Fruit fly (Drosophila melanogaster) whole organism, prepupa: Measurements from ENCODE around the gene glob2.

Experiments used
- Blimp-1 ChIP-seq: fragments of 200-800 bp; sonication (Bioruptor generic); optimal IDR thresholded peaks from 3 replicates; lab custom pipeline; 2017; ENCODE audit warnings: missing biosample characterization, missing genetic modification characterization, mild to moderate bottlenecking, moderate library complexity, missing genetic modification reagents
- CG10669 ChIP-seq: fragments of 200-800 bp; sonication (Bioruptor generic); optimal IDR thresholded peaks from 3 replicates; lab custom pipeline; 2018; ENCODE audit warnings: missing biosample characterization, mild to moderate bottlenecking, missing genetic modification characterization, moderate library complexity
- CG11294 ChIP-seq: fragments of 200-800 bp; sonication (Bioruptor generic); IDR thresholded peaks from 2 replicates; pipeline ENCODE4 v1.3.6; 2022; ENCODE audit warnings: missing biosample characterization, missing genetic modification characterization
- CG11762 ChIP-seq: fragments of 200-800 bp; sonication (Bioruptor generic); optimal IDR thresholded peaks from 3 replicates; lab custom pipeline; 2016; ENCODE audit warnings: missing biosample characterization, missing genetic modification characterization; ENCODE audit not compliant: insufficient read depth
- CG11902 ChIP-seq: fragments of 200-800 bp; sonication (Bioruptor generic); optimal IDR thresholded peaks from 3 replicates; lab custom pipeline; 2016; ENCODE audit warnings: missing biosample characterization, missing genetic modification characterization
- CG15336 ChIP-seq: fragments of 200-800 bp; sonication (Bioruptor generic); IDR thresholded peaks from 2 replicates; pipeline ENCODE4 v1.3.6; 2022; ENCODE audit warnings: missing biosample characterization, missing genetic modification characterization
- CG3032 ChIP-seq: fragments of 200-800 bp; optimal IDR thresholded peaks from 2 replicates; lab custom pipeline; 2019; ENCODE audit warnings: missing biosample characterization, mild to moderate bottlenecking, missing genetic modification characterization, moderate library complexity
- CG31627 ChIP-seq: fragments of 200-800 bp; sonication (Bioruptor generic); optimal IDR thresholded peaks from 3 replicates; lab custom pipeline; 2016; ENCODE audit warnings: missing biosample characterization, missing genetic modification characterization
- CG34406 ChIP-seq: fragments of 200-800 bp; sonication (Bioruptor generic); optimal IDR thresholded peaks from 3 replicates; lab custom pipeline; 2016; ENCODE audit warnings: missing biosample characterization, missing genetic modification characterization
- CG4318 ChIP-seq: fragments of 200-800 bp; sonication (Bioruptor generic); optimal IDR thresholded peaks from 3 replicates; lab custom pipeline; 2017; ENCODE audit warnings: missing biosample characterization, mild to moderate bottlenecking, missing genetic modification characterization
- CG6163 ChIP-seq: fragments of 200-800 bp; sonication (Bioruptor generic); IDR thresholded peaks from 3 replicates; pipeline ENCODE4 v1.3.6; 2022; ENCODE audit warnings: missing biosample characterization, missing genetic modification characterization
- CG6276 ChIP-seq: fragments of 200-800 bp; sonication (Bioruptor generic); optimal IDR thresholded peaks from 2 replicates; lab custom pipeline; 2017; ENCODE audit warnings: missing biosample characterization, mild to moderate bottlenecking, missing genetic modification characterization
- CG6854 ChIP-seq: fragments of 200-800 bp; sonication (Bioruptor generic); optimal IDR thresholded peaks from 2 replicates; lab custom pipeline; 2017; ENCODE audit warnings: missing biosample characterization, mild to moderate bottlenecking, missing genetic modification characterization
- CG8119 ChIP-seq: fragments of 200-800 bp; sonication (Bioruptor generic); IDR thresholded peaks from 3 replicates; pipeline ENCODE4 v1.3.6; 2022; ENCODE audit warnings: missing biosample characterization, missing genetic modification characterization
- Ets21C ChIP-seq: fragments of 200-800 bp; sonication (Bioruptor generic); optimal IDR thresholded peaks from 3 replicates; lab custom pipeline; 2016; ENCODE audit warnings: missing biosample characterization, missing genetic modification characterization
- Ets96B ChIP-seq: fragments of 200-800 bp; optimal IDR thresholded peaks from 2 replicates; lab custom pipeline; 2019; ENCODE audit warnings: missing biosample characterization, mild to moderate bottlenecking, missing genetic modification characterization, moderate library complexity
- Gug ChIP-seq: fragments of 200-800 bp; sonication (Bioruptor generic); IDR thresholded peaks from 2 replicates; pipeline ENCODE4 v1.3.6; 2022; ENCODE audit warnings: missing biosample characterization, missing genetic modification characterization
- Hr38 ChIP-seq: sonication (Bioruptor generic); optimal IDR thresholded peaks from 2 replicates; lab custom pipeline; 2016; ENCODE audit warnings: missing biosample characterization, missing genetic modification characterization
- Hr4 ChIP-seq: fragments of 200-800 bp; sonication (Bioruptor generic); optimal IDR thresholded peaks from 3 replicates; lab custom pipeline; 2016; ENCODE audit warnings: missing biosample characterization, missing genetic modification characterization
- Met ChIP-seq: fragments of 200-800 bp; sonication (Bioruptor generic); optimal IDR thresholded peaks from 3 replicates; lab custom pipeline; 2016; ENCODE audit warnings: missing biosample characterization, missing genetic modification characterization
- Sox102F ChIP-seq: fragments of 200-800 bp; sonication (Bioruptor generic); optimal IDR thresholded peaks from 2 replicates; lab custom pipeline; 2016; ENCODE audit warnings: missing biosample characterization, mild to moderate bottlenecking, missing genetic modification characterization
- Sox14 ChIP-seq: fragments of 200-800 bp; sonication (Bioruptor generic); optimal IDR thresholded peaks from 3 replicates; lab custom pipeline; 2016; ENCODE audit warnings: missing biosample characterization, missing genetic modification characterization
- achi ChIP-seq: fragments of 200-800 bp; sonication (Bioruptor generic); optimal IDR thresholded peaks from 3 replicates; lab custom pipeline; 2016; ENCODE audit warnings: missing biosample characterization, missing genetic modification characterization
- acj6 ChIP-seq: fragments of 200-800 bp; sonication (Bioruptor generic); optimal IDR thresholded peaks from 3 replicates; lab custom pipeline; 2016; ENCODE audit warnings: missing biosample characterization, missing genetic modification characterization
- cyc ChIP-seq: fragments of 200-800 bp; sonication (Bioruptor generic); optimal IDR thresholded peaks from 3 replicates; lab custom pipeline; 2016; ENCODE audit warnings: missing biosample characterization, missing genetic modification characterization
- dac ChIP-seq: fragments of 200-800 bp; sonication (Bioruptor generic); optimal IDR thresholded peaks from 2 replicates; lab custom pipeline; 2017; ENCODE audit warnings: missing biosample characterization, mild to moderate bottlenecking, missing genetic modification characterization
- eg ChIP-seq: fragments of 200-800 bp; sonication (Bioruptor generic); IDR thresholded peaks from 3 replicates; pipeline ENCODE4 v1.3.6; 2022; ENCODE audit warnings: missing biosample characterization, missing genetic modification characterization
- esn ChIP-seq: fragments of 200-800 bp; sonication (Bioruptor generic); optimal IDR thresholded peaks from 2 replicates; lab custom pipeline; 2016; ENCODE audit warnings: missing biosample characterization, mild to moderate bottlenecking, missing genetic modification characterization, moderate library complexity
- fd59A ChIP-seq: fragments of 200-800 bp; sonication (Bioruptor generic); optimal IDR thresholded peaks from 2 replicates; lab custom pipeline; 2017; ENCODE audit warnings: missing biosample characterization, mild to moderate bottlenecking, missing genetic modification characterization, missing genetic modification reagents
- lz ChIP-seq: fragments of 200-800 bp; sonication (Bioruptor generic); optimal IDR thresholded peaks from 3 replicates; lab custom pipeline; 2016; ENCODE audit warnings: missing biosample characterization, missing genetic modification characterization
- net ChIP-seq: fragments of 200-800 bp; sonication (Bioruptor generic); optimal IDR thresholded peaks from 3 replicates; lab custom pipeline; 2016; ENCODE audit warnings: missing biosample characterization, missing genetic modification characterization
- pdm3 ChIP-seq: fragments of 200-800 bp; sonication (Bioruptor generic); optimal IDR thresholded peaks from 3 replicates; lab custom pipeline; 2016; ENCODE audit warnings: missing biosample characterization, missing genetic modification characterization
- salr ChIP-seq, 2 experiments: fragments of 200-800 bp; sonication (Bioruptor generic); optimal IDR thresholded peaks; 3 replicates each; lab custom pipeline; 2016 to 2018; ENCODE audit warnings: missing biosample characterization in 2 of 2, missing genetic modification characterization in 2 of 2, mild to moderate bottlenecking in 1 of 2
- spab ChIP-seq: fragments of 200-800 bp; sonication (Bioruptor generic); optimal IDR thresholded peaks from 2 replicates; lab custom pipeline; 2017; ENCODE audit warnings: missing biosample characterization, mild to moderate bottlenecking, missing genetic modification characterization, missing genetic modification reagents
- ss ChIP-seq, 2 experiments: fragments of 200-800 bp; sonication (Bioruptor generic); optimal IDR thresholded peaks; 2 replicates in 1 of 2; 3 replicates in 1 of 2; lab custom pipeline; 2017 to 2018; ENCODE audit warnings: mild to moderate bottlenecking in 2 of 2, missing biosample characterization in 2 of 2, missing genetic modification characterization in 2 of 2, moderate library complexity in 1 of 2
- topi ChIP-seq: fragments of 200-800 bp; sonication (Bioruptor generic); optimal IDR thresholded peaks from 3 replicates; lab custom pipeline; 2016; ENCODE audit warnings: missing biosample characterization, missing genetic modification characterization
- vri ChIP-seq: fragments of 200-800 bp; sonication (Bioruptor generic); optimal IDR thresholded peaks from 3 replicates; lab custom pipeline; 2016; ENCODE audit warnings: missing biosample characterization, mild to moderate bottlenecking, missing genetic modification characterization

The glob2 gene

DNA sequence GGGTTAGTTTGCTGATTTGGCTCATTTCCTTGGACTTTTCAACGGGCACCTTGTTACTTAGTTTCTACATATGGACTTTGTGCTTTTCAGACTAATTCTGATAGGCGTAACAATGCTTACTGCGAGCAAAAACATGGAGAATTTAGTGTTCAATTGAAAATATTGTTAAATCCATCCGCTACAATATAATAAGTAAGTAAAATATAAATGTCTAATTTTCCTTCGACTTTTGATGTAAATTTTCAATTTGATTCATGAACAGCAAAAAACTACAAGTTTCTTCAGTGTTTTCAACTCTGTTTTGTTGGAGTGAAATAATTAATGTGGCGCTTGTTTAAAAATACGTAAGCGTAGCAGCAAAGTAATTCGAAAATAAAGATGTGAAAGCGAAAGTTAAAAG, at the start of gene glob2:
glob2 (minus strand) TSS at position 101 of the 400 bp plus-strand sequence.
- TF ChIP-seq CG6854 (no peak), CG34406 (GFP tag; lab: Kevin White, UChicago) (no peak), Blimp-1 (no peak), ss (GFP tag; optimal IDR thresholded peaks at IDR 0.05; lab: Kevin White, UChicago) (no peak), CG4318 (GFP tag; lab: Kevin White, UChicago) (no peak), esn (no peak), CG10669 (GFP tag; lab: Kevin White, UChicago) (no peak), CG31627 (GFP tag; lab: Kevin White, UChicago) (no peak), salr (GFP tag; optimal IDR thresholded peaks at IDR 0.05; lab: Kevin White, UChicago) (no peak), CG11762 (GFP tag; lab: Kevin White, UChicago) (no peak), eg (GFP tag; lab: Robert Waterston, UW) (no peak), Gug (no peak), spab (GFP tag; lab: Kevin White, UChicago) (no peak), Met (GFP tag; lab: Kevin White, UChicago) (no peak), Hr4 (GFP tag; lab: Kevin White, UChicago) (no peak), cyc (GFP tag; lab: Kevin White, UChicago) (no peak), Sox102F (no peak), vri (GFP tag; lab: Kevin White, UChicago) (no peak), CG3032 (no peak), net (GFP tag; lab: Kevin White, UChicago) (no peak)

DNA sequence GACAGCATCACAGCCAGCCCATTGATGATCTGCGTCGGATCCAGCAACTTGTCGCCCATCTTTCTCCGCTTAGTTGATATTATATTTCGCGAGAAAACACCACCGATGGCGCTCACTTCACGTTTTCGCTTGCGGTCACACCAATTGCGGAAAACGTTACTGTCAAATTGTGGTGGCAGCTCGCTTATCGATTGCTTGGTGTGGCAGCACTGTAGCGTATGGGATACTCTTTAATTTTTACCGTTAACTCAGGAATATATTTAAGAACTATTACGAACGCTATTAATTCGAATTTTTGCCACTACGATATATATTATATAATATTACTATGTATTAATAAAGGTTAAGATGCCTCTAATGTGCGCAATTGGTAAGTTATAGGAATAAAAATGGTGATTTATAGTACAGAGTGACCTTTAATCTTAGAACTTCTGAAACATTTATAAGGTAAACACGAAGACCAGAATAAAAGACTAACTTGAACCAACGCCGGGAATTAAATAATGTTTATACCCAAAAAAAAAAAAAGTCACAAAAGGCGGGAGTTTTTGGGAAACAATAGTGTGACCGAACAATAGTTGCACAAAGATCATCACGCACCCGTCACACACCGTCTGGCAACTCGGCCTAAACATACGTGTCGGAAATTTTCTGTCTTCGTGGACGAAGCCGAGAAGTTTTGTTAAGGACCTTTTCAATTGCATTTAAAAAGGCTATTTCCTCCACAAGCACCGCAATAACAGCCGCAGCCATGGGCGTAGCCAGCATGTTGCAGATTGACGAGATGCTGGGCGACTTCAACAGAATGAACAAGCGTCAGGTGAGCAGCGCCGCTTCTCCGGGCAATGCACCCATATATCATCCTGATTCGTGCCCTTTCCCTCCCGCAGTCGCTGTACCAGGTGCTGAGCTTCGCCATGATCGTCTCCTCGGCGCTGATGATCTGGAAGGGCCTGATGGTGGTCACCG, 48.8 kb upstream of the glob2 start, which contains the start of the genes CG1307 and twr:
CG1307 (minus strand) TSS at position 165 of the 969 bp plus-strand sequence.
twr (plus strand) TSS at position 605 of the 969 bp plus-strand sequence.
- TF ChIP-seq CG8119 (GFP tag; lab: Robert Waterston, UW) (peak; percentile 21; the same call in 1 of the 3 replicates), CG6163 (no peak), Ets21C (no peak), CG6276 (GFP tag; lab: Kevin White, UChicago) (no peak), topi (GFP tag; lab: Kevin White, UChicago) (no peak), acj6 (GFP tag; lab: Kevin White, UChicago) (no peak), CG34406 (GFP tag; lab: Kevin White, UChicago) (no peak), CG3032 (peak; percentile 2), dac (no peak), net (GFP tag; lab: Kevin White, UChicago) (no peak), CG15336 (GFP tag; lab: Robert Waterston, UW) (0 out of 2 replicates have a peak, but pooled peaks have one; percentile 42), eg (GFP tag; lab: Robert Waterston, UW) (peak; percentile 59; the same call in 2 of the 3 replicates), Hr4 (GFP tag; lab: Kevin White, UChicago) (no peak), lz (GFP tag; lab: Kevin White, UChicago) (no peak), esn (peak; percentile 13), fd59A (GFP tag; lab: Kevin White, UChicago) (no peak), achi (peak; percentile 96), pdm3 (GFP tag; lab: Kevin White, UChicago) (no peak), Ets96B (tag; lab: Kevin White, UChicago) (no peak)
- TF ChIP-seq, all 60 proteins: peak for 6

DNA sequence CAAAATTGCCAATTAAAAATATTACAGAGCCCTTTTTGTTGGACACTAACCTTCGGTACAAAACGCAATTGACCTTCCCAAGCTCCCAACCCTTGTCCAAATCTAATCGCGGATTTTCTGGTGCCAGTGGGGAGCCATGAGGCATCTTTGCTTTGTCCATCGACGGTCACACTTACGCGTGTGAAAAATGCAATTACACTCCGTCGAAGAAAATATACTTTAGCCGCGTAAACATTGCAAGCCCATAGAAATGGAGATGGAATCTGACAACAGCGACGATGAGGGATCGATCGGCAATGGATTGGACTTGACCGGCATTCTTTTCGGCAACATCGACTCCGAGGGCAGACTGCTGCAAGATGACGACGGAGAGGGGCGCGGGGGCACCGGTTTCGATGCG, 38.0 kb upstream of the glob2 start, which contains the start of gene Taf1:
Taf1 (plus strand) TSS at position 150 of the 400 bp plus-strand sequence.
- TF ChIP-seq Hr38 (GFP tag; lab: Kevin White, UChicago) (no peak), CG11294 (no peak), lz (GFP tag; lab: Kevin White, UChicago) (no peak), salr (GFP tag; optimal IDR thresholded peaks at IDR 0.05; lab: Kevin White, UChicago) (no peak), spab (GFP tag; lab: Kevin White, UChicago) (no peak), CG15336 (GFP tag; lab: Robert Waterston, UW) (no peak), CG10669 (GFP tag; lab: Kevin White, UChicago) (no peak), CG11902 (GFP tag; lab: Kevin White, UChicago) (no peak), CG11762 (GFP tag; lab: Kevin White, UChicago) (no peak), Sox14 (GFP tag; lab: Kevin White, UChicago) (no peak)
